Fruit fly (Drosophila melanogaster): Measurements from ENCODE around the gene CG2604.

The CG2604 gene

dm6 chr3R:5216308-5216765, 6.8 kb downstream of the CG2604 start (continued):
- TF ChIP-seq run (tag; optimal IDR thresholded peaks at IDR 0.05) (no peak), CG7271 (tag; optimal IDR thresholded peaks at IDR 0.05) (no peak), CG6654 (GFP tag; optimal IDR thresholded peaks at IDR 0.05) (no peak), ato (GFP tag; IDR thresholded peaks at IDR 0.05; ENCODE audit: partially characterized antibody) (no peak), CG7963 (GFP tag; IDR thresholded peaks at IDR 0.05; ENCODE audit: partially characterized antibody) (no peak), Dll (GFP tag; IDR thresholded peaks at IDR 0.05; ENCODE audit: partially characterized antibody) (0 out of 4 replicates have a peak, but pooled peaks have one; percentile 16), hth (optimal IDR thresholded peaks at IDR 0.05) (no peak), jumu (GFP tag; optimal IDR thresholded peaks at IDR 0.05) (no peak), chm (GFP tag; IDR thresholded peaks at IDR 0.05) (peak; percentile 25; the same call in 1 of the 2 replicates), CG4730 (GFP tag; IDR thresholded peaks at IDR 0.05) (no peak), Xbp1 (GFP tag; optimal IDR thresholded peaks at IDR 0.05) (no peak), onecut (GFP tag; IDR thresholded peaks at IDR 0.05) (no peak), Opbp (GFP tag; IDR thresholded peaks at IDR 0.05; ENCODE audit: partially characterized antibody) (0 out of 3 replicates have a peak, but pooled peaks have one; percentile 30), Antp (GFP tag; optimal IDR thresholded peaks at IDR 0.05) (no peak), Nf-YA (GFP tag; IDR thresholded peaks at IDR 0.05) (no peak), Eip74EF (GFP tag; optimal IDR thresholded peaks at IDR 0.05) (no peak)

dm6 chr3R:5215334-5216307, 7.5 kb downstream of the CG2604 start:
- TF ChIP-seq ro (GFP tag; IDR thresholded peaks at IDR 0.05) (peak; percentile 79), nom (GFP tag; optimal IDR thresholded peaks at IDR 0.05) (peak; percentile 89), en (GFP tag; optimal IDR thresholded peaks at IDR 0.05) (peak; percentile 97), CG11085 (GFP tag; IDR thresholded peaks at IDR 0.05) (peak; percentile 79), CG7556 (GFP tag; optimal IDR thresholded peaks at IDR 0.05) (peak; percentile 93), CG13894 (tag; optimal IDR thresholded peaks at IDR 0.05) (no peak), al (GFP tag; IDR thresholded peaks at IDR 0.05) (no peak), CG11247 (GFP tag; IDR thresholded peaks at IDR 0.05) (peak; percentile 90), CG6813 (GFP tag; optimal IDR thresholded peaks at IDR 0.05) (peak; percentile 100), Stat92E (GFP tag; optimal IDR thresholded peaks at IDR 0.05) (peak in 1 of 3 experiments; percentile 80), phol (tag; optimal IDR thresholded peaks at IDR 0.05) (peak; percentile 56), ssp (GFP tag; IDR thresholded peaks at IDR 0.05) (peak; percentile 77), Ets65A (GFP tag) (peak; percentile 92), CG33213 (GFP tag; optimal IDR thresholded peaks at IDR 0.05) (peak; percentile 99), pho (GFP tag; optimal IDR thresholded peaks at IDR 0.05) (peak; percentile 81), Atf3 (GFP tag; optimal IDR thresholded peaks at IDR 0.05) (peak; percentile 99), CG12391 (tag; optimal IDR thresholded peaks at IDR 0.05) (peak; percentile 89), row (GFP tag; IDR thresholded peaks at IDR 0.05) (peak; percentile 81), Eip74EF (GFP tag; optimal IDR thresholded peaks at IDR 0.05) (peak in 1 of 2 experiments; percentile 89), vnd (GFP tag; IDR thresholded peaks at IDR 0.05; ENCODE audit: partially characterized antibody) (no peak), CG16815 (GFP tag; optimal IDR thresholded peaks at IDR 0.05) (peak; percentile 92), CG10565 (GFP tag; optimal IDR thresholded peaks at IDR 0.05) (peak; percentile 99), CG32772 (GFP tag; IDR thresholded peaks at IDR 0.05) (peak; percentile 86), sim (GFP tag; IDR thresholded peaks at IDR 0.05) (peak; percentile 99), CG14710 (tag; optimal IDR thresholded peaks at IDR 0.05) (peak; percentile 98), Rfx (GFP tag; IDR thresholded peaks at IDR 0.05) (peak; percentile 71), CG11456 (GFP tag; IDR thresholded peaks at IDR 0.05) (peak; percentile 89), ewg (GFP tag; optimal IDR thresholded peaks at IDR 0.05) (peak; percentile 97), CG13287 (GFP tag; IDR thresholded peaks at IDR 0.05; ENCODE audit: partially characterized antibody) (no peak), CG12299 (tag; optimal IDR thresholded peaks at IDR 0.05) (peak; percentile 94), Ptx1 (GFP tag; IDR thresholded peaks at IDR 0.05) (peak; percentile 69), Rx (GFP tag; IDR thresholded peaks at IDR 0.05) (peak; percentile 93)
